Fruit fly (Drosophila melanogaster) whole organism, pupa: ENCODE results near the gene Gyc89Db.

Source experiments
- CG15710 ChIP-seq: fragments of 200-800 bp; sonication (Bioruptor generic); optimal IDR thresholded peaks from 2 replicates; lab custom pipeline; 2018; ENCODE audit warnings: missing biosample characterization, mild to moderate bottlenecking, missing genetic modification characterization, moderate library complexity
- CG34367 ChIP-seq: fragments of 200-800 bp; sonication (Bioruptor generic); optimal IDR thresholded peaks from 2 replicates; lab custom pipeline; 2018; ENCODE audit warnings: missing biosample characterization, mild to moderate bottlenecking, missing genetic modification characterization
- CG9948 ChIP-seq: fragments of 200-800 bp; sonication (Bioruptor generic); optimal IDR thresholded peaks from 2 replicates; lab custom pipeline; 2018; ENCODE audit warnings: missing biosample characterization, mild to moderate bottlenecking, missing genetic modification characterization, moderate library complexity
- D1 ChIP-seq: fragments of 200-800 bp; sonication (Bioruptor generic); optimal IDR thresholded peaks from 2 replicates; lab custom pipeline; 2018; ENCODE audit warnings: missing biosample characterization, mild to moderate bottlenecking, missing genetic modification characterization, moderate library complexity
- EcR ChIP-seq: fragments of 200-800 bp; sonication (Bioruptor generic); optimal IDR thresholded peaks from 3 replicates; lab custom pipeline; 2019; ENCODE audit warnings: missing biosample characterization, missing genetic modification characterization, mild to moderate bottlenecking, moderate library complexity, missing genetic modification reagents
- Ets98B ChIP-seq: fragments of 200-800 bp; sonication (Bioruptor generic); IDR thresholded peaks from 2 replicates; pipeline ENCODE4 v1.3.6; 2022; ENCODE audit warnings: missing biosample characterization, missing genetic modification characterization
- Pif1A ChIP-seq: fragments of 200-800 bp; sonication (Bioruptor generic); optimal IDR thresholded peaks from 3 replicates; lab custom pipeline; 2016; ENCODE audit warnings: missing biosample characterization, missing genetic modification characterization
- Pif1B ChIP-seq: fragments of 200-800 bp; sonication (Bioruptor generic); optimal IDR thresholded peaks from 3 replicates; lab custom pipeline; 2016; ENCODE audit warnings: missing biosample characterization, missing genetic modification characterization
- Snoo ChIP-seq: fragments of 200-800 bp; sonication (Bioruptor generic); optimal IDR thresholded peaks from 3 replicates; lab custom pipeline; 2017; ENCODE audit warnings: missing biosample characterization, mild to moderate bottlenecking, missing genetic modification characterization, inconsistent platforms
- fd96Ca ChIP-seq: fragments of 200-800 bp; sonication (Bioruptor generic); IDR thresholded peaks from 3 replicates; pipeline ENCODE4 v1.3.6; 2022; ENCODE audit warnings: missing biosample characterization, missing genetic modification characterization
- gl ChIP-seq: fragments of 200-800 bp; sonication (Bioruptor generic); optimal IDR thresholded peaks from 2 replicates; lab custom pipeline; 2018; ENCODE audit warnings: missing biosample characterization, mild to moderate bottlenecking, missing genetic modification characterization
- rn ChIP-seq: fragments of 200-800 bp; sonication (Bioruptor generic); IDR thresholded peaks from 2 replicates; pipeline ENCODE4 v1.3.6; 2022; ENCODE audit warnings: missing biosample characterization, missing genetic modification characterization

DNA sequence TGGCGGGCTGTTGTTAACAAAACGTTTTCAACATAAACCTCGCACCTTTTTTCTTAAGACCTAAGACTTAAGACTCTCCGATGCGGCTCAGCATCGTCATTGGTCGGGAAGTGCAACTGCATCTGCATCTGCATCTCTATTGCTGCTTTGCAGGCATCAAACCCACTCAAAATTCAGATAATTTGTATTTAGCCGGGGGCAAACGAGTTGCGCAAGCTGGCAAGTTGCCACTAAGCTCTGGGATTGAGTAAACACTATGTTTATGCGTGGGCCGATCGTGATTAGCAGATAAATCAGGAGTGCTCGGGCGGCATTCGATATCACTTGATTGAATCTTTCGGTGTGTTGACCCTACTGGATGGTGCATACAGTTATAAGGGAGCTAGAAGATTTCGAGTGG lies 48.6 kb downstream of the Gyc89Db start:
- TF ChIP-seq Ets98B (GFP tag; lab: Robert Waterston, UW) (no peak), Pif1A (GFP tag; lab: Kevin White, UChicago) (no peak), D1 (tag; lab: Kevin White, UChicago) (no peak), EcR (GFP tag; lab: Kevin White, UChicago) (no peak), gl (no peak), Pif1B (GFP tag; lab: Kevin White, UChicago) (no peak), CG15710 (tag; lab: Kevin White, UChicago) (no peak), Snoo (tag; lab: Kevin White, UChicago) (no peak), CG34367 (tag; lab: Kevin White, UChicago) (no peak), rn (GFP tag; lab: Robert Waterston, UW) (no peak), fd96Ca (GFP tag; lab: Robert Waterston, UW) (no peak), CG9948 (no peak)
